Worm (Caenorhabditis elegans) whole organism, L4 larva: ENCODE results near the gene sru-3.

ENCODE experiments used
- F49E8.2 ChIP-seq: sonication (generic microtip); optimal IDR thresholded peaks from 2 replicates; lab custom pipeline; 2016; ENCODE audit warnings: missing compliant biosample characterization, mild to moderate bottlenecking, missing genetic modification characterization, borderline replicate concordance
- dpl-1 ChIP-seq: fragments of 150-350 bp; optimal IDR thresholded peaks from 2 replicates; lab custom pipeline; 2014; ENCODE audit warnings: missing biosample characterization, missing genetic modification reagents, missing genetic modification characterization
- lin-39 ChIP-seq: fragments of 150-350 bp; optimal IDR thresholded peaks from 2 replicates; lab custom pipeline; 2014; ENCODE audit warnings: missing biosample characterization, missing genetic modification reagents, missing genetic modification characterization
- mdl-1 ChIP-seq, 2 experiments: fragments of 150-350 bp in 1 of 2; sonication (generic microtip) in 1 of 2; optimal IDR thresholded peaks; 2 replicates each; lab custom pipeline; 2014 to 2017; ENCODE audit warnings: missing biosample characterization in 2 of 2, missing genetic modification characterization in 2 of 2
- nhr-10 ChIP-seq: fragments of 150-350 bp; optimal IDR thresholded peaks from 2 replicates; lab custom pipeline; 2014; ENCODE audit warnings: missing biosample characterization, missing genetic modification characterization
- unc-62 ChIP-seq, 3 experiments: fragments of 150-350 bp in 1 of 3; sonication (generic microtip); optimal IDR thresholded peaks in 2 of 3; peaks in 1 of 3; 1 replicate in 1 of 3; 2 replicates in 2 of 3; lab custom pipeline; 2014 to 2017; ENCODE audit warnings: missing biosample characterization in 3 of 3, missing genetic modification characterization in 3 of 3, missing genetic modification reagents in 3 of 3, missing genotype in 1 of 3
- zip-2 ChIP-seq: fragments of 150-350 bp; optimal IDR thresholded peaks from 2 replicates; lab custom pipeline; 2014; ENCODE audit warnings: missing biosample characterization, missing genetic modification characterization

DNA sequence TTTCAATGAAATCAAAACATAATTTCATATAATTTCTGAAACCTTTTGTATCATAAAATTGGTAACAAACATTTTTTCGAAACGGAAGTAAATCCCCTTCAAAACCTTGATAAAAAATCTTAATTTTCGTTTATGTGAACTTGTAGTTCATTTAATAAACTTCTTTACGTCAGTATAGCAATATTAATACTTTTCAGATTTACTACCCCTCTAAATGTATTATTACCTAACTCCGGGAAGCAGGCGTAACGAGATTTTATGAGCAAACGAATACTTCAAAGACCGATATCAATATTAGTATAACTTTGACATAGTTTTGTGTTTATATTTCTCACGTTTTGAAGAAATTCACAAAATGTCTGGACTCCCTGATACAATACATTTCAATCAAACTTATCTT is 8.1 kb upstream of the sru-3 start, which contains the start of gene sru-1:
- no peak for TF ChIP-seq F49E8.2 (tag; lab: Kevin White, UChicago)
- TF ChIP-seq unc-62 (GFP tag; optimal IDR thresholded peaks at IDR 0.05 in 1 of 2; lab: Kevin White, UChicago), result no peak
- no peak for TF ChIP-seq unc-62 (tag; optimal IDR thresholded peaks at IDR 0.05; lab: Kevin White, UChicago)
- no peak for TF ChIP-seq mdl-1 (tag; optimal IDR thresholded peaks at IDR 0.05; lab: Kevin White, UChicago)
- no peak for TF ChIP-seq dpl-1 (GFP tag; lab: Kevin White, UChicago)
- TF ChIP-seq nhr-10 (tag; lab: Kevin White, UChicago), result no peak
- no peak for TF ChIP-seq lin-39
- no peak for TF ChIP-seq zip-2 (tag; lab: Kevin White, UChicago)
